Worm (Caenorhabditis elegans) whole organism, L2 larva: Measurements from ENCODE around the gene mmaa-1.
"Not testable (repeated sequence)": the region's sequence is repeated elsewhere in the genome, so short reads cannot be mapped to it uniquely, and the experiment has no call there.

Source experiments
- C34F6.9 ChIP-seq: fragments of 150-350 bp; optimal IDR thresholded peaks from 2 replicates; lab custom pipeline; 2014; ENCODE audit warnings: missing biosample characterization, missing genetic modification characterization
- F13H6.1 ChIP-seq: sonication (generic microtip); optimal IDR thresholded peaks from 2 replicates; lab custom pipeline; 2016; ENCODE audit warnings: missing genetic modification characterization, missing compliant biosample characterization
- Y55F3AM.14 ChIP-seq: fragments of 200-800 bp; sonication (Bioruptor generic); optimal IDR thresholded peaks from 2 replicates; lab custom pipeline; 2018; ENCODE audit warnings: mild to moderate bottlenecking, missing genetic modification characterization, missing compliant biosample characterization
- alr-1 ChIP-seq: fragments of 150-350 bp; optimal IDR thresholded peaks from 2 replicates; lab custom pipeline; 2014; ENCODE audit warnings: missing biosample characterization, missing genetic modification characterization
- ama-1 ChIP-seq: fragments of 150-350 bp; optimal IDR thresholded peaks from 2 replicates; lab custom pipeline; 2018; ENCODE audit warnings: inconsistent platforms
- blmp-1 ChIP-seq: sonication (generic microtip); optimal IDR thresholded peaks from 2 replicates; lab custom pipeline; 2017; ENCODE audit warnings: missing genetic modification characterization, mild to moderate bottlenecking, missing compliant biosample characterization, antibody characterized with exemption, moderate library complexity; ENCODE audit not compliant: insufficient read depth
- ceh-16 ChIP-seq: fragments of 150-350 bp; optimal IDR thresholded peaks from 2 replicates; lab custom pipeline; 2014; ENCODE audit warnings: missing biosample characterization, missing genetic modification characterization
- ceh-82 ChIP-seq: fragments of 150-350 bp; optimal IDR thresholded peaks from 2 replicates; lab custom pipeline; 2014; ENCODE audit warnings: missing biosample characterization, missing genetic modification characterization
- crh-2 ChIP-seq: sonication (generic microtip); optimal IDR thresholded peaks from 2 replicates; lab custom pipeline; 2017; ENCODE audit warnings: missing biosample characterization, missing genetic modification characterization
- dmd-4 ChIP-seq: sonication (generic microtip); optimal IDR thresholded peaks from 2 replicates; lab custom pipeline; 2017; ENCODE audit warnings: missing biosample characterization, missing genetic modification characterization
- elt-1 ChIP-seq: fragments of 150-350 bp; optimal IDR thresholded peaks from 2 replicates; lab custom pipeline; 2014; ENCODE audit warnings: missing biosample characterization, missing genetic modification characterization
- elt-3 ChIP-seq: sonication (generic microtip); optimal IDR thresholded peaks from 2 replicates; lab custom pipeline; 2017; ENCODE audit warnings: missing biosample characterization, missing genetic modification characterization
- fos-1 ChIP-seq: fragments of 150-350 bp; optimal IDR thresholded peaks from 2 replicates; lab custom pipeline; 2014; ENCODE audit warnings: missing biosample characterization, missing genetic modification characterization
- gmeb-1 ChIP-seq: fragments of 150-350 bp; optimal IDR thresholded peaks from 2 replicates; lab custom pipeline; 2014; ENCODE audit warnings: missing biosample characterization, missing genetic modification characterization
- lin-11 ChIP-seq: fragments of 150-350 bp; sonication (generic microtip); optimal IDR thresholded peaks from 2 replicates; lab custom pipeline; 2014; ENCODE audit warnings: missing biosample characterization, missing genetic modification characterization, inconsistent platforms, mixed read lengths
- lsy-2 ChIP-seq, 2 experiments: fragments of 150-350 bp in 1 of 2; sonication (generic microtip) in 1 of 2; optimal IDR thresholded peaks; 2 replicates each; lab custom pipeline; 2014 to 2017; ENCODE audit warnings: missing biosample characterization in 2 of 2, missing genetic modification characterization in 2 of 2
- mbf-1 ChIP-seq: sonication (generic microtip); optimal IDR thresholded peaks from 2 replicates; lab custom pipeline; 2017; ENCODE audit warnings: missing biosample characterization, missing genetic modification characterization
- nhr-10 ChIP-seq: sonication (generic microtip); optimal IDR thresholded peaks from 2 replicates; lab custom pipeline; 2017; ENCODE audit warnings: missing biosample characterization, missing genetic modification characterization
- nhr-11 ChIP-seq: fragments of 150-350 bp; optimal IDR thresholded peaks from 2 replicates; lab custom pipeline; 2014; ENCODE audit warnings: missing biosample characterization, missing genetic modification characterization
- nhr-12 ChIP-seq: fragments of 150-350 bp; optimal IDR thresholded peaks from 2 replicates; lab custom pipeline; 2014; ENCODE audit warnings: missing biosample characterization, missing genetic modification characterization
- nhr-129 ChIP-seq: fragments of 150-350 bp; optimal IDR thresholded peaks from 2 replicates; lab custom pipeline; 2014; ENCODE audit warnings: missing biosample characterization, missing genetic modification characterization
- nhr-21 ChIP-seq: fragments of 150-350 bp; optimal IDR thresholded peaks from 2 replicates; lab custom pipeline; 2014; ENCODE audit warnings: missing biosample characterization, missing genetic modification characterization
- nhr-23 ChIP-seq: fragments of 150-350 bp; optimal IDR thresholded peaks from 2 replicates; lab custom pipeline; 2014; ENCODE audit warnings: missing biosample characterization, missing genetic modification reagents, missing genetic modification characterization
- nhr-237 ChIP-seq: fragments of 150-350 bp; optimal IDR thresholded peaks from 2 replicates; lab custom pipeline; 2014; ENCODE audit warnings: missing biosample characterization, missing genetic modification characterization
- nhr-25 ChIP-seq: fragments of 150-350 bp; sonication (generic microtip); optimal IDR thresholded peaks from 3 replicates; lab custom pipeline; 2014; ENCODE audit warnings: missing biosample characterization, missing genetic modification characterization
- nhr-77 ChIP-seq: fragments of 150-350 bp; optimal IDR thresholded peaks from 2 replicates; lab custom pipeline; 2014; ENCODE audit warnings: missing biosample characterization, missing genetic modification characterization
- peb-1 ChIP-seq: fragments of 150-350 bp; optimal IDR thresholded peaks from 2 replicates; lab custom pipeline; 2014; ENCODE audit warnings: missing biosample characterization, missing genetic modification characterization
- sem-4 ChIP-seq: fragments of 150-350 bp; optimal IDR thresholded peaks from 2 replicates; lab custom pipeline; 2014; ENCODE audit warnings: missing biosample characterization, missing genetic modification reagents, missing genetic modification characterization
- sma-9 ChIP-seq, 2 experiments: fragments of 150-350 bp in 1 of 2; sonication (generic microtip) in 1 of 2; optimal IDR thresholded peaks; 2 replicates each; lab custom pipeline; 2014 to 2016; ENCODE audit warnings: missing genetic modification characterization in 2 of 2, mild to moderate bottlenecking in 1 of 2, missing biosample characterization in 1 of 2, missing compliant biosample characterization in 1 of 2, missing genetic modification reagents in 1 of 2, moderate library complexity in 1 of 2
- snpc-4 ChIP-seq: fragments of 150-350 bp; optimal IDR thresholded peaks from 2 replicates; lab custom pipeline; 2014; ENCODE audit warnings: missing biosample characterization, missing genetic modification characterization
- unc-39 ChIP-seq: fragments of 150-350 bp; optimal IDR thresholded peaks from 2 replicates; lab custom pipeline; 2014; ENCODE audit warnings: missing biosample characterization, missing genetic modification characterization
- unc-55 ChIP-seq: fragments of 150-350 bp; sonication (generic microtip); optimal IDR thresholded peaks from 3 replicates; lab custom pipeline; 2014; ENCODE audit warnings: missing biosample characterization, missing genetic modification reagents, missing genetic modification characterization
- unc-62 ChIP-seq: fragments of 150-350 bp; optimal IDR thresholded peaks from 2 replicates; lab custom pipeline; 2014; ENCODE audit warnings: missing biosample characterization, missing genetic modification reagents, missing genetic modification characterization
- ztf-1 ChIP-seq: fragments of 200-800 bp; sonication (Bioruptor generic); conservative IDR thresholded peaks from 2 replicates; pipeline ENCODE4 v1.3.6; 2022; ENCODE audit warnings: missing genetic modification characterization, missing compliant biosample characterization
- ztf-4 ChIP-seq: fragments of 150-350 bp; optimal IDR thresholded peaks from 2 replicates; lab custom pipeline; 2014; ENCODE audit warnings: missing biosample characterization, missing genetic modification characterization

The mmaa-1 gene

DNA sequence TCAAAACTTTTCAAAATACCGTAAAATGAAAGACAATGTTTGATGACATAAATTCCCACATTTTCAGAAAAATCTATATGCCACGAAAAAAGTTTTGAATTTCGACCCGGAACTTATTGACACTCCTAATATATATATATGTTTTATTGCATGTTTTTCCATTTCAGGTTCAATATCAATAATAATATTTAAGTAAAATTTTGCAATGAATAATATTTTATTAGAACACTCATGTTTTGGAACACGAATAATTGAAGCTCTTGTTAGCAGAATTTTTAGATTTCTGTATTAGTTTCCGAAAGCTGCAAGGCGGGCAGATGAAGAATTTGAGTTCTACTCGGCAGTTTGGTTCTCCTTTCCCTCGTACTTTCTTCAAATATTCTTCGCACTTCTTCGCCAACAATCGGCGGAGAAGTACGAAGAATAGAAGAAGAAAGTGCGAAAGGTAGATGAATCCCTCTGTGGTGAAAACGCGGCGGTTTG, 7.6 kb downstream of the mmaa-1 start, which contains the start of gene T02G5.3:
T02G5.3 (plus strand) TSS at position 51 of the 483 bp plus-strand sequence.
- TF ChIP-seq ztf-4 (tag; lab: Kevin White, UChicago) (no peak), snpc-4 (tag; lab: Kevin White, UChicago) (no peak), gmeb-1 (no peak), nhr-25 (no peak), ama-1 (lab: Kevin White, UChicago) (no peak), unc-55 (GFP tag; lab: Kevin White, UChicago) (no peak), nhr-10 (tag; lab: Kevin White, UChicago) (no peak), elt-3 (no peak), unc-39 (tag; lab: Kevin White, UChicago) (no peak), sem-4 (tag; lab: Kevin White, UChicago) (no peak), crh-2 (no peak), nhr-12 (tag; lab: Kevin White, UChicago) (no peak)

DNA sequence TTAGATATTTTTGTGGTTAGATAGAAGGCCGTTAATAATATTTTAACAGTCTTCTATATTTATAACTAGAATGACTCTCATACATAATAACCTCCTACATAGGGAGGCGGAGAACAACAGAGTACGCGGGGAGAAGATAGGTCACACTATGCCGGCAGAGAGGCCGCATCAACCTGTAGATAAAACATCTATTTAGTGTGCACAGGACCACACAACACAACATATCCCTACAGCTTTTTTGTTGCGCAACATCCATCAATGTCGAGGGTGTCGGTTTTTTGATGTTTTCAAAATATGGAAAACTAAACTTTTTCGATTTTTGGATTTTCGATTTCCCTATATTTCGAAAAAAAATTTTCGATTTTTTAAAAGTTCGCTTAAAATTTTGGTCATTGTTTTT, 10.1 kb downstream of the mmaa-1 start:
- TF ChIP-seq ztf-1 (GFP tag; lab: Robert Waterston, UW) (no peak), lin-11 (tag; lab: Kevin White, UChicago) (no peak), fos-1 (tag; lab: Kevin White, UChicago) (no peak), sma-9 (GFP tag; optimal IDR thresholded peaks at IDR 0.05; lab: Kevin White, UChicago) (no peak), sma-9 (tag; optimal IDR thresholded peaks at IDR 0.05; lab: Kevin White, UChicago) (no peak), nhr-11 (no peak), snpc-4 (tag; lab: Kevin White, UChicago) (no peak), elt-3 (no peak), ama-1 (lab: Kevin White, UChicago) (no peak), mbf-1 (tag; lab: Kevin White, UChicago) (no peak), nhr-12 (tag; lab: Kevin White, UChicago) (no peak), elt-1 (tag; lab: Kevin White, UChicago) (no peak), crh-2 (no peak), peb-1 (tag; lab: Kevin White, UChicago) (no peak)
- TF ChIP-seq, all 48 proteins: peak for 0

DNA sequence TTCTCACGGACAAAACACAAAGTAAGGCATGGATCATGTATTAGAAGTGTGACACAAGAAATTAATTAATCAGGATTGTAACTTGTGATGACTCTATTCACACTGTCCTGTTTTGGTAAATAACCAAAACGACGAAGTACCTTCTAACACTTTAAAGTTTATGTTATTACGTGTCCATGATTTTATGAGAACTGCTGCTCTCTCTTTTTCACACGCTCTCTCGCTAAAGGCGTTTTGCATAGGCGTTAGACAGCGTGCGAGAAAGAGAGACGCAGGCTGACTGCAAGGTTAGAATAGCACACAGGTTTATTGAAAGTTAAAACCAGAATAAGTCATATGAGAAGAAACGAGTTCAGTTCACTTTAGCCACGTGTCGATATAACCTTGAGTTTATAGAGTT, 10.9 kb downstream of the mmaa-1 start:
- TF ChIP-seq dmd-4 (tag; lab: Kevin White, UChicago) (no peak), unc-62 (no peak), unc-39 (tag; lab: Kevin White, UChicago) (no peak), crh-2 (peak; percentile 26), Y55F3AM.14 (no peak), alr-1 (tag; lab: Kevin White, UChicago) (no peak), lsy-2 (tag; optimal IDR thresholded peaks at IDR 0.05; lab: Kevin White, UChicago) (peak in 1 of 2 experiments; percentile 1), F13H6.1 (tag; lab: Kevin White, UChicago) (no peak), ceh-16 (tag; lab: Kevin White, UChicago) (peak; percentile 4), peb-1 (tag; lab: Kevin White, UChicago) (no peak), blmp-1 (tag; lab: Kevin White, UChicago) (no peak), nhr-21 (no peak), nhr-25 (peak; percentile 47), sma-9 (GFP tag; optimal IDR thresholded peaks at IDR 0.05; lab: Kevin White, UChicago) (peak; percentile 26), sma-9 (tag; optimal IDR thresholded peaks at IDR 0.05; lab: Kevin White, UChicago) (no peak), unc-55 (GFP tag; lab: Kevin White, UChicago) (no peak), nhr-237 (tag; lab: Kevin White, UChicago) (no peak), C34F6.9 (peak; percentile 23), nhr-10 (tag; lab: Kevin White, UChicago) (no peak), nhr-77 (no peak), nhr-129 (tag; lab: Kevin White, UChicago) (peak; percentile 73)

DNA sequence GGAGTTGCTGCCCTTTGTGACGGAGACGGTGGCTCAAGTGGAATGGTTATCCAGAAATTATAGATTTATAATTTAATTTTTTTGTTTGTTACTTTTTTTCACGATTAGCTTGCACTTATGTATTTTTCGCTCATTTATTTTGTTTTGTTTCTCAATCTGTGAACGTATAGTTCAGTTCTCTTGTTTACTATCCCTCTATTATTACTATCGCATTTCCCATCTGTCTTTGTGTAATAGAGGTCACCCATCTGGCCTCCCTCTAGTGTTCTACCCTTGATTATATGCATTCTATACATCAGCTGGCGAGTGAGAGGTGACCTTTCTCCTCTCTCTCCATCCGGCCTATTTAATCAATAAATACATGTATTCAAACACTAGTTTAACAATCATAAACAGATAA, 16.9 kb downstream of the mmaa-1 start, which contains the start of the genes T02G5.14 and T02G5.15:
T02G5.14 (plus strand) TSS at position 301 of the 400 bp plus-strand sequence.
T02G5.15 (plus strand) TSS at position 301 of the 400 bp plus-strand sequence.
- not testable (repeated sequence) for TF ChIP-seq nhr-23 (tag; lab: Kevin White, UChicago); ztf-1 (GFP tag; lab: Robert Waterston, UW); ceh-82 (tag; lab: Kevin White, UChicago)
